Worm (Caenorhabditis elegans) whole organism, L2 larva: Measurements from ENCODE around the gene aakg-1.

Experiments used
- C34F6.9 ChIP-seq: fragments of 150-350 bp; optimal IDR thresholded peaks from 2 replicates; lab custom pipeline; 2014; ENCODE audit warnings: missing biosample characterization, missing genetic modification characterization
- F13H6.1 ChIP-seq: sonication (generic microtip); optimal IDR thresholded peaks from 2 replicates; lab custom pipeline; 2016; ENCODE audit warnings: missing genetic modification characterization, missing compliant biosample characterization
- Y55F3AM.14 ChIP-seq: fragments of 200-800 bp; sonication (Bioruptor generic); optimal IDR thresholded peaks from 2 replicates; lab custom pipeline; 2018; ENCODE audit warnings: mild to moderate bottlenecking, missing genetic modification characterization, missing compliant biosample characterization
- ZK546.5 ChIP-seq: sonication (generic microtip); optimal IDR thresholded peaks from 2 replicates; lab custom pipeline; 2017; ENCODE audit warnings: missing biosample characterization, missing genetic modification characterization
- alr-1 ChIP-seq: fragments of 150-350 bp; optimal IDR thresholded peaks from 2 replicates; lab custom pipeline; 2014; ENCODE audit warnings: missing biosample characterization, missing genetic modification characterization
- aly-2 ChIP-seq: fragments of 150-350 bp; optimal IDR thresholded peaks from 2 replicates; lab custom pipeline; 2014; ENCODE audit warnings: missing biosample characterization, missing genetic modification characterization
- ama-1 ChIP-seq: fragments of 150-350 bp; optimal IDR thresholded peaks from 2 replicates; lab custom pipeline; 2018; ENCODE audit warnings: inconsistent platforms
- ceh-16 ChIP-seq: fragments of 150-350 bp; optimal IDR thresholded peaks from 2 replicates; lab custom pipeline; 2014; ENCODE audit warnings: missing biosample characterization, missing genetic modification characterization
- crh-2 ChIP-seq: sonication (generic microtip); optimal IDR thresholded peaks from 2 replicates; lab custom pipeline; 2017; ENCODE audit warnings: missing biosample characterization, missing genetic modification characterization
- dmd-4 ChIP-seq: sonication (generic microtip); optimal IDR thresholded peaks from 2 replicates; lab custom pipeline; 2017; ENCODE audit warnings: missing biosample characterization, missing genetic modification characterization
- egl-27 ChIP-seq: sonication (generic microtip); optimal IDR thresholded peaks from 3 replicates; lab custom pipeline; 2017; ENCODE audit warnings: missing biosample characterization, missing genetic modification reagents, missing genetic modification characterization
- elt-3 ChIP-seq: sonication (generic microtip); optimal IDR thresholded peaks from 2 replicates; lab custom pipeline; 2017; ENCODE audit warnings: missing biosample characterization, missing genetic modification characterization
- fos-1 ChIP-seq: fragments of 150-350 bp; optimal IDR thresholded peaks from 2 replicates; lab custom pipeline; 2014; ENCODE audit warnings: missing biosample characterization, missing genetic modification characterization
- gmeb-1 ChIP-seq: fragments of 150-350 bp; optimal IDR thresholded peaks from 2 replicates; lab custom pipeline; 2014; ENCODE audit warnings: missing biosample characterization, missing genetic modification characterization
- lin-11 ChIP-seq: fragments of 150-350 bp; sonication (generic microtip); optimal IDR thresholded peaks from 2 replicates; lab custom pipeline; 2014; ENCODE audit warnings: missing biosample characterization, missing genetic modification characterization, inconsistent platforms, mixed read lengths
- lin-13 ChIP-seq: fragments of 150-350 bp; optimal IDR thresholded peaks from 2 replicates; lab custom pipeline; 2014; ENCODE audit warnings: missing biosample characterization, missing genetic modification reagents, missing genetic modification characterization
- lsy-2 ChIP-seq, 2 experiments: fragments of 150-350 bp in 1 of 2; sonication (generic microtip) in 1 of 2; optimal IDR thresholded peaks; 2 replicates each; lab custom pipeline; 2014 to 2017; ENCODE audit warnings: missing biosample characterization in 2 of 2, missing genetic modification characterization in 2 of 2
- mbf-1 ChIP-seq: sonication (generic microtip); optimal IDR thresholded peaks from 2 replicates; lab custom pipeline; 2017; ENCODE audit warnings: missing biosample characterization, missing genetic modification characterization
- mdl-1 ChIP-seq, 2 experiments: fragments of 150-350 bp in 1 of 2; sonication (generic microtip) in 1 of 2; optimal IDR thresholded peaks; 2 replicates each; lab custom pipeline; 2017; ENCODE audit warnings: missing biosample characterization in 2 of 2, missing genetic modification characterization in 2 of 2
- nhr-10 ChIP-seq: sonication (generic microtip); optimal IDR thresholded peaks from 2 replicates; lab custom pipeline; 2017; ENCODE audit warnings: missing biosample characterization, missing genetic modification characterization
- nhr-11 ChIP-seq: fragments of 150-350 bp; optimal IDR thresholded peaks from 2 replicates; lab custom pipeline; 2014; ENCODE audit warnings: missing biosample characterization, missing genetic modification characterization
- nhr-12 ChIP-seq: fragments of 150-350 bp; optimal IDR thresholded peaks from 2 replicates; lab custom pipeline; 2014; ENCODE audit warnings: missing biosample characterization, missing genetic modification characterization
- nhr-21 ChIP-seq: fragments of 150-350 bp; optimal IDR thresholded peaks from 2 replicates; lab custom pipeline; 2014; ENCODE audit warnings: missing biosample characterization, missing genetic modification characterization
- nhr-23 ChIP-seq: fragments of 150-350 bp; optimal IDR thresholded peaks from 2 replicates; lab custom pipeline; 2014; ENCODE audit warnings: missing biosample characterization, missing genetic modification reagents, missing genetic modification characterization
- nhr-237 ChIP-seq: fragments of 150-350 bp; optimal IDR thresholded peaks from 2 replicates; lab custom pipeline; 2014; ENCODE audit warnings: missing biosample characterization, missing genetic modification characterization
- nhr-25 ChIP-seq: fragments of 150-350 bp; sonication (generic microtip); optimal IDR thresholded peaks from 3 replicates; lab custom pipeline; 2014; ENCODE audit warnings: missing biosample characterization, missing genetic modification characterization
- nhr-6 ChIP-seq: fragments of 150-350 bp; optimal IDR thresholded peaks from 2 replicates; lab custom pipeline; 2014; ENCODE audit warnings: missing biosample characterization, missing genetic modification characterization
- nhr-77 ChIP-seq: fragments of 150-350 bp; optimal IDR thresholded peaks from 2 replicates; lab custom pipeline; 2014; ENCODE audit warnings: missing biosample characterization, missing genetic modification characterization
- peb-1 ChIP-seq: fragments of 150-350 bp; optimal IDR thresholded peaks from 2 replicates; lab custom pipeline; 2014; ENCODE audit warnings: missing biosample characterization, missing genetic modification characterization
- sem-4 ChIP-seq: fragments of 150-350 bp; optimal IDR thresholded peaks from 2 replicates; lab custom pipeline; 2014; ENCODE audit warnings: missing biosample characterization, missing genetic modification reagents, missing genetic modification characterization
- skn-1 ChIP-seq: sonication (generic microtip); optimal IDR thresholded peaks from 2 replicates; lab custom pipeline; 2017; ENCODE audit warnings: missing biosample characterization, missing genetic modification characterization
- sma-3 ChIP-seq: sonication (generic microtip); optimal IDR thresholded peaks from 2 replicates; lab custom pipeline; 2016; ENCODE audit warnings: missing genetic modification reagents, missing genetic modification characterization, missing compliant biosample characterization
- sma-9 ChIP-seq, 2 experiments: fragments of 150-350 bp in 1 of 2; sonication (generic microtip) in 1 of 2; optimal IDR thresholded peaks; 2 replicates each; lab custom pipeline; 2014 to 2016; ENCODE audit warnings: missing genetic modification characterization in 2 of 2, mild to moderate bottlenecking in 1 of 2, missing biosample characterization in 1 of 2, missing compliant biosample characterization in 1 of 2, missing genetic modification reagents in 1 of 2, moderate library complexity in 1 of 2
- snpc-4 ChIP-seq: fragments of 150-350 bp; optimal IDR thresholded peaks from 2 replicates; lab custom pipeline; 2014; ENCODE audit warnings: missing biosample characterization, missing genetic modification characterization
- unc-39 ChIP-seq: fragments of 150-350 bp; optimal IDR thresholded peaks from 2 replicates; lab custom pipeline; 2014; ENCODE audit warnings: missing biosample characterization, missing genetic modification characterization
- unc-62 ChIP-seq: fragments of 150-350 bp; optimal IDR thresholded peaks from 2 replicates; lab custom pipeline; 2014; ENCODE audit warnings: missing biosample characterization, missing genetic modification reagents, missing genetic modification characterization
- ztf-11 ChIP-seq: sonication (generic microtip); optimal IDR thresholded peaks from 2 replicates; lab custom pipeline; 2017; ENCODE audit warnings: missing biosample characterization, missing genetic modification characterization
- ztf-4 ChIP-seq: fragments of 150-350 bp; optimal IDR thresholded peaks from 2 replicates; lab custom pipeline; 2014; ENCODE audit warnings: missing biosample characterization, missing genetic modification characterization

Gene aakg-1

DNA sequence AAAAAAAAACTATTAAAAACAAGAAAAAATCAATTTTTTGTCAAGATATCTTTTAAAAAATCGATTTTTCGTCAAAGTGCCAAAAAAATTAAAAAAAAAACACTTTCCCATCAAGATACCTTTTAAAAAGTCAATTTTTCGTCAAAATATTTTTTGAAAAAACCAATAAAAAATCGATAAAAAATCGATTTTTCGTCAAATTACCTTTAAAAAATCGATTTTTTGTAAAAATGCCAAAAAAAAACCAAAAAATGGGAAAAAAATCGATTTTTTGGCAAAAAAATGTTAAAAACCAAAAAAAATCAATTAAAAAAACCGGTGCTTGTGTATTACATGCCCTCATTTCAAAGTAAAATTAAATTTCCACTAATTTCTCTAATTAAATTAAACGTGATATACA is 57.5 kb downstream of the aakg-1 start:
- no peak for TF ChIP-seq fos-1 (tag; lab: Kevin White, UChicago)
- no peak for TF ChIP-seq alr-1 (tag; lab: Kevin White, UChicago)
- TF ChIP-seq aly-2 (tag; lab: Kevin White, UChicago), result no peak
- TF ChIP-seq egl-27 (tag; lab: Kevin White, UChicago), result no peak
- TF ChIP-seq sma-3, result no peak
- no peak for TF ChIP-seq snpc-4
- TF ChIP-seq nhr-6 (tag; lab: Kevin White, UChicago), result no peak
- no peak for TF ChIP-seq F13H6.1
- no peak for TF ChIP-seq peb-1 (tag; lab: Kevin White, UChicago)
- TF ChIP-seq elt-3 (tag; lab: Kevin White, UChicago), result no peak
- TF ChIP-seq ztf-4 (tag; lab: Kevin White, UChicago), result no peak
- no peak for TF ChIP-seq ama-1 (lab: Kevin White, UChicago)
- no peak for TF ChIP-seq nhr-237
- TF ChIP-seq crh-2 (tag; lab: Kevin White, UChicago), result no peak
- TF ChIP-seq nhr-25 (tag; lab: Kevin White, UChicago), result no peak
- no peak for TF ChIP-seq ZK546.5
- TF ChIP-seq nhr-21 (tag; lab: Kevin White, UChicago), result no peak
- TF ChIP-seq ztf-11 (tag; lab: Kevin White, UChicago), result no peak

DNA sequence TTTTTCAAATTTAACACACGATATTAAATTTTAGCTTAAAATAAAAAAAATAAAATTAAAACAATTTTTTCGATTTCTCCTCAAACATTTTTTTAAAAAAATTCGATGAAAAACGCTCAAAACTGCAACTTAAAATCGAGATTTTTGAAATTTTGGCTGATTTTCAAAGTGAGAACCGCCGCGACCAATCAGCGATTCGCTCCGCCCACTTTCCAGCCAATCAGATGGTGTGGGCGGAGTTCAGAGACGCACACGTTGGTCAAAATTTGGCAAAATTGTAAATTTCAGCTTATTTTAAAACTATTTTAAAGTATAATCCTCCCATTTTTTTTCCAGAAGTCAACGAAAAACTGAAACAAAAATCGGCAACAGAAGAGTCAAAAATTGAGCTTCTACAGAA is 64.7 kb downstream of the aakg-1 start:
- TF ChIP-seq sma-3 (no peak), skn-1 (tag; lab: Kevin White, UChicago) (no peak), aly-2 (tag; lab: Kevin White, UChicago) (no peak), ztf-4 (tag; lab: Kevin White, UChicago) (no peak), alr-1 (tag; lab: Kevin White, UChicago) (no peak), sem-4 (tag; lab: Kevin White, UChicago) (no peak), nhr-10 (tag; lab: Kevin White, UChicago) (no peak), elt-3 (tag; lab: Kevin White, UChicago) (no peak), Y55F3AM.14 (GFP tag; lab: Kevin White, UChicago) (no peak), egl-27 (tag; lab: Kevin White, UChicago) (no peak), ceh-16 (tag; lab: Kevin White, UChicago) (no peak), nhr-6 (tag; lab: Kevin White, UChicago) (no peak), sma-9 (GFP tag; optimal IDR thresholded peaks at IDR 0.05; lab: Kevin White, UChicago) (no peak), sma-9 (tag; optimal IDR thresholded peaks at IDR 0.05; lab: Kevin White, UChicago) (no peak), dmd-4 (tag; lab: Kevin White, UChicago) (no peak), mdl-1 (tag; optimal IDR thresholded peaks at IDR 0.05; lab: Kevin White, UChicago) (no peak), unc-39 (no peak), ZK546.5 (no peak), nhr-77 (tag; lab: Kevin White, UChicago) (no peak), peb-1 (tag; lab: Kevin White, UChicago) (no peak)

DNA sequence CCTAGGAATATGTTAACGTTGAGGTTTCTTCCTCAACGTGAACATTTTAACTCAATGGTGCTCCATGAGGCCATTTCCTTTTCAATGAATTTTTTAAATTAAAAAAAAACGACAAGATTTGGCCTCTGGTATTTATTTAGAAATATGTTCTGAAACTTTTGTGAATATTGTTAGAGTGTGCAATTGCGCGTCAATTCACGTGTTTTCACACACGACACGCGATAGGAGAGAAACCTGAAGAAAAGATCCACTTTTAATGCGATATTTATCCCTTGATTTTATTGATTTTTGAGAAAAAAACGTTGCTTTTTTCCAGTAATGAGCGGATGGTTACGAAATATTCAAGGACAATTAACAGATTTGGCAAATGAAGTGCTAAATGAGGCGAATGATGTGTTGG is 76.0 kb downstream of the aakg-1 start, which contains the start of gene sql-1:
Gene sql-1 (plus strand): TSS at position 313 of the 400 bp plus-strand sequence.
- TF ChIP-seq unc-39, result no peak
- TF ChIP-seq nhr-23 (tag; lab: Kevin White, UChicago), result no peak
- TF ChIP-seq lin-13, result no peak
- peak in 1 of 2 experiments; percentile 46 for TF ChIP-seq lsy-2 (tag; optimal IDR thresholded peaks at IDR 0.05; lab: Kevin White, UChicago)
- peak; percentile 28 for TF ChIP-seq C34F6.9 (tag; lab: Kevin White, UChicago)

DNA sequence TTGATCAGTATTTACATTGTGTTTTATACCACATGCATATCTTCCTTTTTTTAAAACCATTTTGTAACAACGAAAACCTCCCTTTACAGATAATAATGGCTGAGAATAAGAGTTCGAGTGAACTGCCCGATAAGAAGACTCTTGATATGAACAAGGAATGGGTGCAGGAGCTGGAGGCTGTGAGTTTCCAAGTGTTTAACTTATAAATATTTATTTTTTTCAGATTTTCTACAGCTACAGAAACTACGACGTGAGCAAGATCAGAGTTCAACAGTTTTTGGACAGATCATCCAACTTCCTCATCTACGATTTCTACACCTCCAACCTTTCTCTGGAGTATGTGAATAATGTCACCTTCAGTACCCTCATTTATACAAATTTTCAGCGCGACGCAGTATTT is 78.8 kb downstream of the aakg-1 start, which contains the start of gene herd-1:
Gene herd-1 (plus strand): TSS at position 90 of the 400 bp plus-strand sequence.
- TF ChIP-seq lin-11 (tag; lab: Kevin White, UChicago), result no peak
- TF ChIP-seq sma-9 (GFP tag; optimal IDR thresholded peaks at IDR 0.05; lab: Kevin White, UChicago), result no peak
- TF ChIP-seq sma-9 (tag; optimal IDR thresholded peaks at IDR 0.05; lab: Kevin White, UChicago), result no peak
- no peak for TF ChIP-seq nhr-11 (tag; lab: Kevin White, UChicago)
- no peak for TF ChIP-seq Y55F3AM.14 (GFP tag; lab: Kevin White, UChicago)
- TF ChIP-seq ztf-4 (tag; lab: Kevin White, UChicago), result no peak
- no peak for TF ChIP-seq nhr-6 (tag; lab: Kevin White, UChicago)
- TF ChIP-seq nhr-21 (tag; lab: Kevin White, UChicago), result no peak
- TF ChIP-seq nhr-237, result no peak
- TF ChIP-seq egl-27 (tag; lab: Kevin White, UChicago), result no peak
- no peak for TF ChIP-seq nhr-12 (tag; lab: Kevin White, UChicago)
- no peak for TF ChIP-seq F13H6.1
- TF ChIP-seq skn-1 (tag; lab: Kevin White, UChicago), result no peak
- TF ChIP-seq unc-62 (GFP tag; lab: Kevin White, UChicago), result no peak
- no peak for TF ChIP-seq nhr-25 (tag; lab: Kevin White, UChicago)
- no peak for TF ChIP-seq mbf-1
- TF ChIP-seq gmeb-1 (tag; lab: Kevin White, UChicago), result no peak
